Worm (Caenorhabditis elegans): Measurements from ENCODE around the gene ifb-1.
"Not testable (repeated sequence)": the region's sequence is repeated elsewhere in the genome, so short reads cannot be mapped to it uniquely, and the experiment has no call there.

Gene ifb-1

DNA sequence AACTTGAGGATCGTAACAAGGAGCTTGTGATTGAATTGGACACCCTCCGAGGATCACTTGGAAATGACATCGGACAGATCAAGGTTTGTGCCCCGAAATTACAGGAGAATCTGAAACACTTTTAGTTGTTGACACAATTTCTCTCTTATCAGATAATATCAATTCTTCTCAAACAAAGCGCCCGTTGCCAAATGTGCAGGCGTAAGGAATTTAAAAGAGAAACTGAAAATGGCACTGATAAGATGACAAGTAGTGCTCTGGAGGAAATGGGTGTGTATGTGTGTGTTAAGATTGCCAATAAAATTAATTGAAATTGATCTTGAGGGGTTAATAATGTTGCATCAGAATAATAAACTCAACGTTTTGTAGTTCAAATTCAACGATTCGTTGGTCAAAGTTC lies 14.1 kb upstream of the ifb-1 start:
- no peak for TF ChIP-seq unc-62 (GFP tag; optimal IDR thresholded peaks at IDR 0.05)

DNA sequence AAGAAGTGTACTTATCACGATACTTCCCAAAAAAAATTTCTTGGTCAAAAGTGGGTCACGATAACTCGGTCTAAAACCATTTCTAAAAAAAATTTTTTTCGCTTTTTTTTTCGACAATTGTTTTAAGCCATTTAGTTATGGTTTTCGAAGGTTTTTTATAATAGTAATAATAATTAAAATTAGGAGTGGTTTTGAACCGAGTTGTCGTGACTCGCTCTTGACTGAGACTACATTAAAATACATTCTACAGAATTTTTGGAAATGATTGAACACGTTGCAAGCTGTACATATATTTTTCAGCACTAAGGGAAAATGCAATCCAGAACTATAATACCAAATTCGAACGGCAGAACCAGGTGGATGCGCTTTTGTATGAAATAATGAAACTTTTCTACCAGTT lies 11.2 kb upstream of the ifb-1 start, which contains the start of gene F10C1.8:
TSS of gene F10C1.8 (plus strand) at position 301 of the 400 bp plus-strand sequence.
- TF ChIP-seq unc-62 (GFP tag; optimal IDR thresholded peaks at IDR 0.05) = no peak

DNA sequence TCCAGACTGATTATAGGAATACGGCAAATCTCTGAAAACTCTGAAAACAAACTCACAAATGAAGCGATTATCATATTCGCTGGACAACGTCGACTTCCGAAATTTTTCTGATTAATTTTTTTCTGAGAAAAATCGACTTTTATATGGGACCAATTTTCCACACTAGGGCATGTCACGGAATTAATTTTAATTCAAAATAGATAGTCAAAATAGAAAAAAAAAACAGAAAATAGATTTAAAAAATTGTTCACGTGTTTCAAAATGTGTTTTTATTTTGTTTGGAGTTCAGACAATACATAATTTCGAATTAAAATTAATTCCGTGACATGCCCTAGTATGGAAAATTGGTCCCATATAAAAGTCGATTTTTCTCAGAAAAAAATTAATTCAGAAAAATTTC lies 7.8 kb upstream of the ifb-1 start, which contains the start of the genes F10C1.3 and F10C1.23:
TSS of gene F10C1.3 (minus strand) at position 101 of the 400 bp plus-strand sequence.
TSS of gene F10C1.23 (plus strand) at position 385 of the 400 bp plus-strand sequence.
- TF ChIP-seq unc-62 (GFP tag; optimal IDR thresholded peaks at IDR 0.05) = not testable (repeated sequence)

DNA sequence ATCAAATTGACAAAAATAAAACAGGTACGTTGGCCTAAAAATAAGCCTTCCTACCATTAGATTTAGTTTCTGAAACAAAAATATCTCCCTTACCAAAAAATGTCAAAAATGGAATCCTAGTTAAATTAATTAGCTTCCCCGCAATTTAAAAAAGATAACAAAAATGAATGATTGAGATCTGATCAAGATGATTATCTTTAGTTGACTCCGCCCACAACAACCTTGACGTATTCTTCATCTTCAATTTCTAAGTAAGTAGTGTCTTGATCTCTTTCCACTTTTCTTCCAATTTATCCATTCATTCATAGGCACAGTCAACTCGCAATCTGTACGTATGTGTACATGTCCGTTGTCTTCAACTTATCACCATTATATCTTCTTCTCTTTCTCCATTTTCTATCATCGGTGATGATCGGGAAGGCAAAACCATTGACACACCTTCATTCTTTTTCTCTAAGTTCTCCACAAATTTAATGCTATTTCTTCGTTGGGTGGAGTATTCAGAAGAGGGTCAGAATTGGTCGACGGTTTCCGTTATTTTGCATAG lies 2.9 kb downstream of the ifb-1 start:
- TF ChIP-seq unc-62 (GFP tag; optimal IDR thresholded peaks at IDR 0.05) = no peak

DNA sequence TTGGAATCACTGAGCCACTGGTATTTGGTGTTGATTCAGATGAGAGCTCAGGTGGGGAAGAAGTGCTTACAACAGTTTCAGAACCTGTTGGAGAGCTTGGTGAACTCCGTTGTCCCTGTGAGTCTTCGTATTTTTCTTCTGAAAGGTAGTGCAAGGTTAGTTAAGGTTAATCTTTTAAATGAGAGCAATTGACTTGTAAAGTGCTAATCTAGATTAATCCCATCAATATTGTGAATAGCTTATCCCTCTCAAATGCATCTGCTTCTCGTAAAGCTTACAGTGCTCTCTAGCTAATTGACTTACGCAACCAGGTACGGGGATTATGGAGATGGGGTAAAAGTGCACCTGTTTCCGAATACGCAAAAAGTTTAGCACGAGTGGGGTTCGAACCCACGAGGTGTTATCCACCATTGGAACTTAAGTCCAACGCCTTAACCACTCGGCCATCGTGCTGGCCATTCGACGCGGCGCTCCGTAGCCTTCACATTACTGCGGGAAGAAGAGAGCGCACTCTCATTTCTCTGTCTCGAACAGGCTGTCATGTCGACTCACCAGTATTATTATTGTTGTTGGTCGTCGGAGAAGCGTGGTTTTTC lies 7.2 kb downstream of the ifb-1 start:
- no peak for TF ChIP-seq unc-62 (GFP tag; optimal IDR thresholded peaks at IDR 0.05)

DNA sequence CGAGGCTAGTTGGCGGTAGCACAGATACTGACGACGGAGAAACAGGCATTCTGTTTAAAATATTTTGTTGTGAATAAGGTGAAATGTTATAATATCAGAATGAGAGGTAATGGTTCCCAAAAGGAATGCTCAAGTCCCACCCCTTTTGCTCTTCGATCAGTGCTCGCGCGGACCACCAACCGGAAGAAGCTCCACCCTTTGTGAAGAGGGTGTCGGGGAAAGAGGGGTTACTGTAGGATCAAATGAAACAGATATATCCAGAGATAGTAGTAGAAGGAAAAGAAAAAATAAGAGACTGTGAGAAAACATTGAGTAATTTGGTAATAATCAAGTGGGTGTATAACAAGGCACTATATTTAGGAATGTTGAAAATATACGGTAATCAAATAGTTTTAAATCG lies 8.7 kb downstream of the ifb-1 start, which contains the start of the genes dmd-5 and F10C1.1:
TSS of gene dmd-5 (minus strand) at position 101 of the 400 bp plus-strand sequence.
TSS of gene F10C1.1 (plus strand) at position 110 of the 400 bp plus-strand sequence.
- TF ChIP-seq unc-62 (GFP tag; optimal IDR thresholded peaks at IDR 0.05) = no peak

DNA sequence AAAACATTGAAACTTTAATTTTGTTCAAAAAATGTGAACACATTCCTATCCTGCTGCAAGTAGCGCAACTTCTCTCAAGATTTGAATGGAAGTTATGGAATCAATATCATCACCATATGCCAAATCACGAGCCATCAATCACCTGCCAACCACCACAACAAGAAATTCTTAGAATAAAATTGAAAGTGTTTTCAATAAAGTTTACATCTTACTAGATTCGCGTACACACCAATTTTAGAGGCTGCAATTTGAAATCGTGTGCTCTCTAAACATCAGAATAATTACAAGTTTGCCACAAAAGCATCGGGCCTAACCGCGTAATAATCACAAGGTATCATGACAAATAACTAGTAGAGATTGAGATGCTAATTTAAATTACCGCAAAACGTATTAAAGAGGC lies 9.5 kb downstream of the ifb-1 start:
- TF ChIP-seq unc-62 (GFP tag; optimal IDR thresholded peaks at IDR 0.05) = no peak

DNA sequence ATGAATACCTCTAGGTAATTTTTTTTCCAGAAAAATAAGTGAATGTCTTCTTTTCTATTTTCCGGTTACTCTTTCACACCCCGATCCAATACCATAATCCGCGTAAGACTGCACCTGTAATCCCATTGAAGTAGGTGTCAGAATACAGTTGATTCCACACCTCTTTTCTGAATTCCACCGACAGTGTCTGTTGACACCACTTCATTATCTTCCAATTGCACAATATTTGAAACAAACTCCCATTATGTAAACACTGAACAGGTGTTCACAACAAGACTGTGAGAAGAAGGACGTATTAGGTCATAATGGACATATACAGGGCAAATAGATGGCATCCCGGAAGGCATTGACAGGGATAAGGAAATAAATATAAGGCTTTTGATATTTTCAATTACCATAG lies 12.0 kb downstream of the ifb-1 start:
- TF ChIP-seq unc-62 (GFP tag; optimal IDR thresholded peaks at IDR 0.05) = no peak

DNA sequence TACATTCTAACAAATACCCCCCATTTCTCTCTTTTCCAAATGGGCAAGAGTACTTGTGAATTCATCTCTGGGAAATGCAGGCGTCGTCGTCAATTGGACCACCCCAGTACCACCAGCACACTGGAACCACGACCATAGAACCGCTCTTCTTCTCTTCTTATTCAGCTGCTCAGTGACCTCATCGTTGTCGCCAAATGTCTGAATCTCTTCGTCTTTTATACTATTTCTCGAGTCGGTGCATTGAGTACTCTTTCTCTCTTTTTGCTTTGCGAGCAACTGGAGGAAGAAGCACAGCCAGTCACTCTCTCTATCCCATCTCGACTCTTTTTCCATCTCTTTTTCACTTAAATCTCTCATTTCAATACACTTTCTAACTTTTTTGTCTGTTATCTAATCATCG lies 14.4 kb downstream of the ifb-1 start:
- TF ChIP-seq unc-62 (GFP tag; optimal IDR thresholded peaks at IDR 0.05) = no peak

DNA sequence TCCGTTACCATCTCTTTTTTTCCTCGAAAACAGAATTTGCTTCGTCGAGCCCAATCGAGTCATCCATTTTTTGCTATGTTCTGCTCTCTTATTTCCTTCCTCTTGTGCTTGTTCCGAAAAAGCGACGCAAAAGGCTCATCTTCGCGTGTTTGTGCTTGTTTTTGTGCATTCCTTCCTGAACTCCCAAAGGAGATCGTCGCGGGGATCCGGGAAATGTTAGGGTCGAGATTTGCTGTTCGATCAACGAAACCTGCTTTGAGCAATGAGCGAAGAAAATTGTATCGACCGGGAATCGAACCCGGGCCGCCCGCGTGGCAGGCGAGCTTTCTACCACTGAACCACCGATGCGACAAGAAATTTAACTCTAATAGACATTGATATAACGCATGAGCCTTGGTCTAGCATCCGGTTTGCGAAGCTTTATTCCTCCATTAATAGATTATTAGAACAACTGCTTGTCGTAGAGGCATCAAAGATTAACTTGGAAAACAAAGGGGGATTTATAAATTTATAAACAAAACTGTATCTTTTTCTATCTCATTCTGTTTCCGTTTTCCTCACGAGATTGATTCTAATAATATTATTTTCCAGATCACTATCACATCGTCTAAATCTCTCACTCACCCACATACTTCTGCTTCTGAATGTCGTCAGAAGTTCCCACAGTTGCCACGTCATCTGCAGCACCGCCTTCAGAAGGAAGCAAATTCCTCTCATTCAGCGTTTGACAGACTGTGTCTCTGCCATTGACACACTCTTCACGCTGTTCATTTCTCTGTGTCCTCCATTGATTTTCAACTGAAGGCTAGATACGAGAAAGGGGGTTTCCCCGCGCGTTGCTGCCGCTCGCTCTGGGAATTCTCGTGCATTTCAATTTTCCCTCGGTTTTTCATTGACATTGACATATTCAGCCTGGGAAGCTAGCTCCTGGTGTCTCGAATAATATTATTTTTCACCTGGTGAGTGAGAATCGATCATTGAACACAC lies 16.8 kb downstream of the ifb-1 start, which contains the start of gene K05F1.6:
TSS of gene K05F1.6 (plus strand) at position 586 of the 987 bp plus-strand sequence.
- TF ChIP-seq unc-62 (GFP tag; optimal IDR thresholded peaks at IDR 0.05) = no peak

DNA sequence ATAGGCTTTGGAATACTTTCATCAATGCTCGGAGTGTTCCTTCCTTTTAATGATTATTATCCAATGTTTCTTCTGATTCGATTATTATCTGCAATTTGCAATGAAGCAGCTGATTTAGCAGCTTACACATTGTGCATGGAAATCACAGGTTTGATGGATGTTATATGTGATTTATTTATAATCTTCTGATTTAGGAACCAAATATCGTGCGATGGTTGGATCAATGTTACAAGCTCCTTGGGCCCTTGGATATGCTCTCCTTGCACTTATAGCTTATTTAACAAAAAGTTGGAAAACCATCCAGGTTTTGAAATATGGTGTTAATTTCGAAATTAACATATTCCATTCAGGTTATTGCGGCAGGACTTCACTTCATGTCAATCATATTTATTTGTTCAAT lies 20.1 kb downstream of the ifb-1 start:
- no peak for TF ChIP-seq unc-62 (GFP tag; optimal IDR thresholded peaks at IDR 0.05)

DNA sequence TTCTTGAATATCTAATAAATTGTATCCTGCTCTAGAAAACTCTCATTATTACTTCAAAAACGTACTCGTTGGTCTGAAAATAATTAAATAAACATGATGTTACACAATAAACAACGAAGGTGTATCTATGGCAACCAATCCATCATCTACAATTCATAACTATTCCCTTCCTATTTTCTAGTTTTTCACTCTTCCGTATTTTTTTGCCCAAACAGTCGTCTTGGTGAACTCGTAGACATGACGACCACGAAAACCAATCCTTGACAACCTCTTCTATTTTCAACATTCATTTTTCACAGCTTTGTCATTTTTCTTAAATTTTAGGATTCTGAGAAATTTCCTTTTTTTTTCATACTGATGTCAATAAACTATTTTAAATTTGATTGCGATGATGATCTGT lies 23.4 kb downstream of the ifb-1 start, which contains the start of gene K05F1.13:
TSS of gene K05F1.13 (plus strand) at position 301 of the 400 bp plus-strand sequence.
- TF ChIP-seq unc-62 (GFP tag; optimal IDR thresholded peaks at IDR 0.05) = no peak

DNA sequence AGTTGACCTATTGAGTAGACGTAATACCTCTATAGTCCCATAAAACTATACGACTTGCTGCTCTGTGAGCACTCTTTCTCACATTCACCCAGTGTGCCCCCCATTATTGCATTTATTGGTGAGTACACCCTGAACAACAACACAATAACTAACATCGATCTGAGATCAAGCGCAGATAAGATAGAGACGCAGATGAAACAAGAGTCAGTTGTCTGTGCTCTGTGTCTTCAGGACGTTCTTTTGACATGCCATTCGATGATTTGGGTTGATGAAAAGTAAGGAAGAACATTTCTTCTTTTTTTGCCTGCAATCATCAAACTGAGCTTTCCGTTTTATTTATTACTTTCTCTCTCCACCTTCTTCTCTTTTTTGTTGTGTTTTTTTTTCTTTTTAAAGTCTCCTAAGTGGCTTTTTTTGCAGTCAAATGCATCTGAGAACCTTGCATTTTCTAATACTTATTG lies 24.9 kb downstream of the ifb-1 start, which contains the start of gene lect-2:
TSS of gene lect-2 (plus strand) at position 411 of the 461 bp plus-strand sequence.
- no peak for TF ChIP-seq unc-62 (GFP tag; optimal IDR thresholded peaks at IDR 0.05)

DNA sequence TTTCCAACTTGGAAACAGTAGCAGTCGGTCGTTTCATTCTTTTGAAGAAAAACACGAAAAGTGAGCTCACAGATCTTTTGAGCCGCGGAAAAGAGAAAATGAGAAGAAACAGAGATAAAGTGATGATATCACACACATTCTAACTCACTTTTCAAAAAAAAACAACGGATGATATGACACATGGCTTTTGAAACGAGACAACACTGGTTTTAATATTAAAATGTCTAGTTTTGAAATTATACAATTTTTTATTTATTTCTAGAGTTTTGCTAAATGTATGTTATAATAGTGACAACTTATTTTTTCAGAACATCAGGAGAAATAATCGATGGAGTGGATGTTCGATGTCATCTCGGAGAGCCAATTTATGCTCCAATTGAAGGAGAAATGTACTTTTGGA lies 27.1 kb downstream of the ifb-1 start, which contains the start of gene K05F1.14:
TSS of gene K05F1.14 (minus strand) at position 101 of the 400 bp plus-strand sequence.
- TF ChIP-seq unc-62 (GFP tag; optimal IDR thresholded peaks at IDR 0.05) = no peak

DNA sequence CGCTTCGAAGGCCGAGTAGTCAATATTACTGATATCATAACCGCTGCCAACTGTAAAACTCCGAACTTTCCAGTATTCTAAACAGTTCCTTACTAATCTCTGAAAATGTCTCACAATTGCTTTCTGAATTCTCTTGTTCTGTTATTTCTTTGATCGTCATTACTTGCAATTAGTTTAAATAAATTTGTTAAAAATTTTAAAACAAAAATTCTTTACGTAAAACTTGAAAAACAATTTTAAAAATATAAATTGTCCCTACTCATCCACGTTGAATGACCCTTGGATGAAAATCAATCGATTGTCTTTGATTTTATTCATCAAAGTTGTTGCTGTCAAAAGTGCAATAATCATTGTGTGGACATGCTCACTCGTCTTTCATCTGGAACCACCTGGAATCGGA lies 28.8 kb downstream of the ifb-1 start, which contains the start of gene acdh-8:
TSS of gene acdh-8 (plus strand) at position 301 of the 400 bp plus-strand sequence.
- no peak for TF ChIP-seq unc-62 (GFP tag; optimal IDR thresholded peaks at IDR 0.05)

Data from whole organism, dauer.